Fruit fly (Drosophila melanogaster) whole organism, embryonic: Measurements from ENCODE around the gene Trhn.

Source experiments
- Abd-B ChIP-seq: fragments of 200-800 bp; sonication (Bioruptor generic); optimal IDR thresholded peaks from 2 replicates; lab custom pipeline; 2018; ENCODE audit warnings: missing biosample characterization, mild to moderate bottlenecking, missing genetic modification characterization, moderate library complexity
- BEAF-32 ChIP-seq: fragments of 200-800 bp; sonication (Bioruptor generic); optimal IDR thresholded peaks from 3 replicates; lab custom pipeline; 2017; ENCODE audit warnings: missing biosample characterization, missing genetic modification characterization, mild to moderate bottlenecking, moderate library complexity, missing genetic modification reagents
- C15 ChIP-seq: fragments of 200-800 bp; sonication (Bioruptor generic); IDR thresholded peaks from 3 replicates; pipeline ENCODE4 v1.3.6; 2022; ENCODE audit warnings: missing biosample characterization, missing genetic modification characterization
- CG10209 ChIP-seq: fragments of 200-800 bp; sonication (Bioruptor generic); optimal IDR thresholded peaks from 3 replicates; lab custom pipeline; 2017; ENCODE audit warnings: missing biosample characterization, mild to moderate bottlenecking, missing genetic modification characterization, missing genetic modification reagents
- CG6175 ChIP-seq: fragments of 200-800 bp; sonication (Bioruptor generic); IDR thresholded peaks from 3 replicates; pipeline ENCODE4 v1.3.6; 2022; ENCODE audit warnings: missing biosample characterization, missing genetic modification characterization
- Sox100B ChIP-seq: fragments of 200-800 bp; sonication (Bioruptor generic); optimal IDR thresholded peaks from 3 replicates; lab custom pipeline; 2018; ENCODE audit warnings: missing biosample characterization, mild to moderate bottlenecking, missing genetic modification characterization
- dysf ChIP-seq: fragments of 200-800 bp; sonication (Bioruptor generic); IDR thresholded peaks from 3 replicates; pipeline ENCODE4 v1.3.6; 2022; ENCODE audit warnings: missing biosample characterization, missing genetic modification characterization
- hkb ChIP-seq, 2 experiments: fragments of 200-800 bp in 1 of 2; fragments of >200 bp in 1 of 2; sonication (Bioruptor generic) in 1 of 2; IDR thresholded peaks in 1 of 2; optimal IDR thresholded peaks in 1 of 2; 2 replicates each; pipeline versions ENCODE4 v1.3.6 to Lab custom; 2017 to 2022; ENCODE audit warnings: missing biosample characterization in 1 of 2, missing genetic modification characterization in 1 of 2
- rib ChIP-seq: fragments of 200-800 bp; sonication (Bioruptor generic); IDR thresholded peaks from 2 replicates; pipeline ENCODE4 v1.3.6; 2022; ENCODE audit warnings: missing biosample characterization, missing genetic modification characterization
- sisA ChIP-seq: fragments of 200-800 bp; sonication (Bioruptor generic); IDR thresholded peaks from 2 replicates; pipeline ENCODE4 v1.3.6; 2022; ENCODE audit warnings: missing biosample characterization, missing genetic modification characterization

DNA sequence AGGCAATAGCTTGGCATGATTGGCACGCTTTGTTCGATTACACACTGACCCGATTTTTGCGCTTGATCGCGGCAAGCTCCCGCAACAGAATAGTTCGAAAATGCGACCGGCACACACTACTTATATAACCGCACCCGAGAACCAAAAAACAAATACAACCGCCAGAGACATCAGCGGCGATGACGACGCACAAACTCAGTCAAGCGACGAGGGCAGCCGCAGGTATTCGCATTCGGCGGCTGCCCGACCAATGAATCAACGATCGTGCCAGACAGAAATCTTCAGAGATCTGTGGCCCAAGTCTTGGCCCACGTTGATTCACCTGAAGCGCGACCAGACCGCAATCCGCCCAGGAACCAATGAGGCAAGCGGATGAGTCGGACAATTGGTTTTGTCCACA, 45.2 kb upstream of the Trhn start, which contains the start of gene CG9192:
- TF ChIP-seq sisA (no peak), Abd-B (GFP tag; lab: Kevin White, UChicago) (no peak), hkb (optimal IDR thresholded peaks at IDR 0.05; lab: Kevin White, UChicago) (no peak), hkb (GFP tag; IDR thresholded peaks at IDR 0.05; lab: Robert Waterston, UW) (no peak), BEAF-32 (GFP tag; lab: Kevin White, UChicago) (no peak), rib (no peak), dysf (GFP tag; lab: Robert Waterston, UW) (no peak), Sox100B (GFP tag; lab: Kevin White, UChicago) (no peak), CG10209 (GFP tag; lab: Kevin White, UChicago) (no peak), CG6175 (GFP tag; lab: Robert Waterston, UW) (no peak), C15 (GFP tag; lab: Robert Waterston, UW) (no peak)
